Worm (Caenorhabditis elegans) whole organism, early embryonic: ENCODE measurements around the gene glo-1.

Source experiments
- B0310.2 ChIP-seq: sonication (generic microtip); optimal IDR thresholded peaks from 2 replicates; lab custom pipeline; 2016; ENCODE audit warnings: mild to moderate bottlenecking, missing genetic modification characterization, missing compliant biosample characterization
- aly-1 ChIP-seq: sonication (generic microtip); optimal IDR thresholded peaks from 2 replicates; lab custom pipeline; 2016; ENCODE audit warnings: missing genetic modification characterization, missing compliant biosample characterization
- ama-1 ChIP-seq: fragments of 150-350 bp; optimal IDR thresholded peaks from 2 replicates; lab custom pipeline; 2014
- ets-7 ChIP-seq: sonication (generic microtip); optimal IDR thresholded peaks from 2 replicates; lab custom pipeline; 2016; ENCODE audit warnings: missing genotype, missing genetic modification characterization, missing compliant biosample characterization
- flt-1 ChIP-seq: fragments of 200-800 bp; sonication (Bioruptor generic); IDR thresholded peaks from 2 replicates; pipeline ENCODE4 v1.3.6; 2022; ENCODE audit warnings: missing genetic modification characterization, missing compliant biosample characterization
- hmg-4 ChIP-seq: fragments of 200-800 bp; sonication (Bioruptor generic); optimal IDR thresholded peaks from 2 replicates; lab custom pipeline; 2018; ENCODE audit warnings: mild to moderate bottlenecking, missing genetic modification characterization, missing compliant biosample characterization
- hnd-1 ChIP-seq: sonication (generic microtip); optimal IDR thresholded peaks from 2 replicates; lab custom pipeline; 2016; ENCODE audit warnings: missing genetic modification characterization, missing compliant biosample characterization
- pes-1 ChIP-seq: fragments of 200-800 bp; sonication (Bioruptor generic); IDR thresholded peaks from 2 replicates; pipeline ENCODE4 v1.3.6; 2022; ENCODE audit warnings: missing genetic modification reagents, missing genetic modification characterization, missing compliant biosample characterization
- scrt-1 ChIP-seq: fragments of 200-800 bp; sonication (Bioruptor generic); IDR thresholded peaks from 2 replicates; pipeline ENCODE4 v1.3.6; 2022; ENCODE audit warnings: missing genetic modification characterization, missing compliant biosample characterization
- tbx-11 ChIP-seq: fragments of 200-800 bp; sonication (Bioruptor generic); IDR thresholded peaks from 2 replicates; pipeline ENCODE4 v1.3.6; 2022; ENCODE audit warnings: missing genetic modification characterization, missing compliant biosample characterization
- tbx-37 ChIP-seq: fragments of 200-800 bp; sonication (Bioruptor generic); conservative IDR thresholded peaks from 2 replicates; pipeline ENCODE4 v1.3.6; 2022; ENCODE audit warnings: missing genetic modification reagents, missing genetic modification characterization, missing compliant biosample characterization
- tra-4 ChIP-seq: sonication (generic microtip); optimal IDR thresholded peaks from 2 replicates; lab custom pipeline; 2017; ENCODE audit warnings: missing genetic modification characterization, missing compliant biosample characterization

ce11 chrX:9931362-9931761 is 49.4 kb upstream of the glo-1 start, which contains the start of gene nra-3:
- TF ChIP-seq ama-1 (no peak), pes-1 (GFP tag; lab: Robert Waterston, UW) (no peak), tbx-11 (0 out of 2 replicates have a peak, but pooled peaks have one; percentile 16), hmg-4 (peak; percentile 61), hnd-1 (tag; lab: Kevin White, UChicago) (no peak), aly-1 (tag; lab: Kevin White, UChicago) (no peak), scrt-1 (GFP tag; lab: Robert Waterston, UW) (no peak), ets-7 (no peak), tra-4 (no peak), flt-1 (GFP tag; lab: Robert Waterston, UW) (no peak), tbx-37 (GFP tag; lab: Robert Waterston, UW) (no peak), B0310.2 (tag; lab: Kevin White, UChicago) (no peak)
